Worm (Caenorhabditis elegans) whole organism, early embryonic: Measurements from ENCODE around the gene tyra-3.

Source experiments
- B0310.2 ChIP-seq: sonication (generic microtip); optimal IDR thresholded peaks from 2 replicates; lab custom pipeline; 2016; ENCODE audit warnings: mild to moderate bottlenecking, missing genetic modification characterization, missing compliant biosample characterization
- F13C5.2 ChIP-seq: sonication (generic microtip); optimal IDR thresholded peaks from 2 replicates; lab custom pipeline; 2017; ENCODE audit warnings: mild to moderate bottlenecking, missing genetic modification characterization, inconsistent platforms, missing compliant biosample characterization
- aly-1 ChIP-seq: sonication (generic microtip); optimal IDR thresholded peaks from 2 replicates; lab custom pipeline; 2016; ENCODE audit warnings: missing genetic modification characterization, missing compliant biosample characterization
- ama-1 ChIP-seq: fragments of 150-350 bp; optimal IDR thresholded peaks from 2 replicates; lab custom pipeline; 2014
- ceh-13 ChIP-seq: fragments of 200-800 bp; sonication (Bioruptor generic); optimal IDR thresholded peaks from 2 replicates; lab custom pipeline; 2018; ENCODE audit warnings: mild to moderate bottlenecking, missing genetic modification characterization, missing compliant biosample characterization
- ceh-36 ChIP-seq: sonication (generic microtip); optimal IDR thresholded peaks from 2 replicates; lab custom pipeline; 2016; ENCODE audit warnings: missing genetic modification characterization, inconsistent platforms, missing compliant biosample characterization
- ets-7 ChIP-seq: sonication (generic microtip); optimal IDR thresholded peaks from 2 replicates; lab custom pipeline; 2016; ENCODE audit warnings: missing genotype, missing genetic modification characterization, missing compliant biosample characterization
- flt-1 ChIP-seq: fragments of 200-800 bp; sonication (Bioruptor generic); IDR thresholded peaks from 2 replicates; pipeline ENCODE4 v1.3.6; 2022; ENCODE audit warnings: missing genetic modification characterization, missing compliant biosample characterization
- hmbx-1 ChIP-seq: sonication (generic microtip); optimal IDR thresholded peaks from 2 replicates; lab custom pipeline; 2016; ENCODE audit warnings: mild to moderate bottlenecking, missing genetic modification characterization, missing compliant biosample characterization
- hmg-4 ChIP-seq: fragments of 200-800 bp; sonication (Bioruptor generic); optimal IDR thresholded peaks from 2 replicates; lab custom pipeline; 2018; ENCODE audit warnings: mild to moderate bottlenecking, missing genetic modification characterization, missing compliant biosample characterization
- hnd-1 ChIP-seq: sonication (generic microtip); optimal IDR thresholded peaks from 2 replicates; lab custom pipeline; 2016; ENCODE audit warnings: missing genetic modification characterization, missing compliant biosample characterization
- pes-1 ChIP-seq: fragments of 200-800 bp; sonication (Bioruptor generic); IDR thresholded peaks from 2 replicates; pipeline ENCODE4 v1.3.6; 2022; ENCODE audit warnings: missing genetic modification reagents, missing genetic modification characterization, missing compliant biosample characterization
- scrt-1 ChIP-seq: fragments of 200-800 bp; sonication (Bioruptor generic); IDR thresholded peaks from 2 replicates; pipeline ENCODE4 v1.3.6; 2022; ENCODE audit warnings: missing genetic modification characterization, missing compliant biosample characterization
- sea-1 ChIP-seq: fragments of 200-800 bp; sonication (Bioruptor generic); conservative IDR thresholded peaks from 2 replicates; pipeline ENCODE4 v1.3.6; 2022; ENCODE audit warnings: missing genetic modification characterization, missing compliant biosample characterization
- tbx-11 ChIP-seq: fragments of 200-800 bp; sonication (Bioruptor generic); IDR thresholded peaks from 2 replicates; pipeline ENCODE4 v1.3.6; 2022; ENCODE audit warnings: missing genetic modification characterization, missing compliant biosample characterization
- tbx-37 ChIP-seq: fragments of 200-800 bp; sonication (Bioruptor generic); conservative IDR thresholded peaks from 2 replicates; pipeline ENCODE4 v1.3.6; 2022; ENCODE audit warnings: missing genetic modification reagents, missing genetic modification characterization, missing compliant biosample characterization
- tra-4 ChIP-seq: sonication (generic microtip); optimal IDR thresholded peaks from 2 replicates; lab custom pipeline; 2017; ENCODE audit warnings: missing genetic modification characterization, missing compliant biosample characterization

tyra-3 gene

ce11 chrX:4915879-4916278 is 32.0 kb upstream of the tyra-3 start, which contains the start of gene ifa-4:
Gene ifa-4 (minus strand): TSS chrX:4915979.
- no peak for TF ChIP-seq tbx-11 (GFP tag; lab: Robert Waterston, UW)
- TF ChIP-seq tra-4 (tag; lab: Kevin White, UChicago), result no peak
- TF ChIP-seq hmbx-1 (tag; lab: Kevin White, UChicago), result no peak
- no peak for TF ChIP-seq ceh-36 (tag; lab: Kevin White, UChicago)
- no peak for TF ChIP-seq F13C5.2 (tag; lab: Kevin White, UChicago)
- TF ChIP-seq tbx-37, result no peak
- no peak for TF ChIP-seq ets-7 (tag; lab: Kevin White, UChicago)
- no peak for TF ChIP-seq hnd-1
- TF ChIP-seq aly-1 (tag; lab: Kevin White, UChicago), result no peak
- TF ChIP-seq ceh-13 (GFP tag; lab: Kevin White, UChicago), result no peak
- no peak for TF ChIP-seq sea-1 (GFP tag; lab: Robert Waterston, UW)
- TF ChIP-seq B0310.2 (tag; lab: Kevin White, UChicago), result no peak
- no peak for TF ChIP-seq pes-1

- TF ChIP-seq flt-1 (GFP tag; lab: Robert Waterston, UW), result no peak
Measured at ce11 chrX:4920942-4921540, 26.8 kb upstream of the tyra-3 start, which contains the start of gene K05B2.4. Gene K05B2.4 (minus strand): TSS chrX:4920992.

- TF ChIP-seq scrt-1 (GFP tag; lab: Robert Waterston, UW), result no peak
- no peak for TF ChIP-seq sea-1 (GFP tag; lab: Robert Waterston, UW)
- no peak for TF ChIP-seq tbx-37
- TF ChIP-seq ceh-13 (GFP tag; lab: Kevin White, UChicago), result no peak
- TF ChIP-seq ets-7 (tag; lab: Kevin White, UChicago), result no peak
- TF ChIP-seq hnd-1, result no peak
- no peak for TF ChIP-seq flt-1 (GFP tag; lab: Robert Waterston, UW)
- TF ChIP-seq hmbx-1 (tag; lab: Kevin White, UChicago), result no peak
- TF ChIP-seq tra-4 (tag; lab: Kevin White, UChicago), result no peak
- TF ChIP-seq aly-1 (tag; lab: Kevin White, UChicago), result no peak
- TF ChIP-seq F13C5.2 (tag; lab: Kevin White, UChicago), result no peak
- no peak for TF ChIP-seq tbx-11 (GFP tag; lab: Robert Waterston, UW)
- TF ChIP-seq ceh-36 (tag; lab: Kevin White, UChicago), result no peak
- TF ChIP-seq ama-1, result no peak
- no peak for TF ChIP-seq pes-1
Measured at ce11 chrX:4928118-4928517, 19.7 kb upstream of the tyra-3 start.

ce11 chrX:4929657-4930056 is 18.2 kb upstream of the tyra-3 start, which contains the start of gene mct-4:
Gene mct-4 (minus strand): TSS chrX:4929757.
- no peak for TF ChIP-seq tbx-37
- no peak for TF ChIP-seq ceh-36 (tag; lab: Kevin White, UChicago)
- TF ChIP-seq scrt-1 (GFP tag; lab: Robert Waterston, UW), result no peak
- TF ChIP-seq pes-1, result no peak
- TF ChIP-seq aly-1 (tag; lab: Kevin White, UChicago), result no peak
- no peak for TF ChIP-seq hmg-4 (GFP tag; lab: Kevin White, UChicago)
- no peak for TF ChIP-seq flt-1 (GFP tag; lab: Robert Waterston, UW)
- no peak for TF ChIP-seq ets-7 (tag; lab: Kevin White, UChicago)
- TF ChIP-seq F13C5.2 (tag; lab: Kevin White, UChicago), result no peak
- no peak for TF ChIP-seq sea-1 (GFP tag; lab: Robert Waterston, UW)
- no peak for TF ChIP-seq ama-1
- no peak for TF ChIP-seq hmbx-1 (tag; lab: Kevin White, UChicago)
- TF ChIP-seq ceh-13 (GFP tag; lab: Kevin White, UChicago), result no peak
- no peak for TF ChIP-seq hnd-1
- no peak for TF ChIP-seq tbx-11 (GFP tag; lab: Robert Waterston, UW)
- no peak for TF ChIP-seq B0310.2 (tag; lab: Kevin White, UChicago)
- TF ChIP-seq tra-4 (tag; lab: Kevin White, UChicago), result no peak

- TF ChIP-seq ceh-13 (GFP tag; lab: Kevin White, UChicago) (no peak), flt-1 (GFP tag; lab: Robert Waterston, UW) (no peak), pes-1 (no peak), tra-4 (tag; lab: Kevin White, UChicago) (no peak), B0310.2 (tag; lab: Kevin White, UChicago) (no peak), ets-7 (tag; lab: Kevin White, UChicago) (no peak), hmbx-1 (tag; lab: Kevin White, UChicago) (no peak), tbx-37 (no peak), aly-1 (tag; lab: Kevin White, UChicago) (no peak), ceh-36 (tag; lab: Kevin White, UChicago) (no peak), tbx-11 (GFP tag; lab: Robert Waterston, UW) (no peak), scrt-1 (GFP tag; lab: Robert Waterston, UW) (no peak), hnd-1 (no peak), F13C5.2 (tag; lab: Kevin White, UChicago) (no peak), hmg-4 (GFP tag; lab: Kevin White, UChicago) (no peak), sea-1 (GFP tag; lab: Robert Waterston, UW) (no peak), ama-1 (no peak)
Measured at ce11 chrX:4932023-4932422, 15.8 kb upstream of the tyra-3 start.

- no peak for TF ChIP-seq ets-7 (tag; lab: Kevin White, UChicago)
- TF ChIP-seq hnd-1, result no peak
- TF ChIP-seq B0310.2 (tag; lab: Kevin White, UChicago), result no peak
- no peak for TF ChIP-seq ama-1
- no peak for TF ChIP-seq scrt-1 (GFP tag; lab: Robert Waterston, UW)
- no peak for TF ChIP-seq pes-1
- TF ChIP-seq F13C5.2 (tag; lab: Kevin White, UChicago), result no peak
- no peak for TF ChIP-seq aly-1 (tag; lab: Kevin White, UChicago)
- TF ChIP-seq flt-1 (GFP tag; lab: Robert Waterston, UW), result no peak
Measured at ce11 chrX:4932964-4933363, 14.9 kb upstream of the tyra-3 start.

- TF ChIP-seq tbx-11 (GFP tag; lab: Robert Waterston, UW), result no peak
- no peak for TF ChIP-seq hmbx-1 (tag; lab: Kevin White, UChicago)
- TF ChIP-seq B0310.2 (tag; lab: Kevin White, UChicago), result no peak
- no peak for TF ChIP-seq sea-1 (GFP tag; lab: Robert Waterston, UW)
- TF ChIP-seq ets-7 (tag; lab: Kevin White, UChicago), result no peak
- no peak for TF ChIP-seq ceh-36 (tag; lab: Kevin White, UChicago)
- TF ChIP-seq hnd-1, result no peak
- no peak for TF ChIP-seq tbx-37
- TF ChIP-seq F13C5.2 (tag; lab: Kevin White, UChicago), result no peak
- TF ChIP-seq scrt-1 (GFP tag; lab: Robert Waterston, UW), result no peak
- TF ChIP-seq pes-1, result no peak
- TF ChIP-seq flt-1 (GFP tag; lab: Robert Waterston, UW), result no peak
- TF ChIP-seq hmg-4 (GFP tag; lab: Kevin White, UChicago), result no peak
- TF ChIP-seq tra-4 (tag; lab: Kevin White, UChicago), result no peak
- TF ChIP-seq ama-1, result no peak
- no peak for TF ChIP-seq aly-1 (tag; lab: Kevin White, UChicago)
Measured at ce11 chrX:4938990-4939389, 8.9 kb upstream of the tyra-3 start.
